Worm (Caenorhabditis elegans) whole organism, late embryonic: ENCODE data around the gene haf-8.

Experiments used
- T23F11.4 ChIP-seq: fragments of 200-800 bp; sonication (Bioruptor generic); optimal IDR thresholded peaks from 2 replicates; lab custom pipeline; 2018; ENCODE audit warnings: mild to moderate bottlenecking, missing genetic modification characterization, missing compliant biosample characterization
- ama-1 ChIP-seq: fragments of 150-350 bp; optimal IDR thresholded peaks from 2 replicates; lab custom pipeline; 2014
- ceh-31 ChIP-seq: sonication (generic microtip); optimal IDR thresholded peaks from 2 replicates; lab custom pipeline; 2016; ENCODE audit warnings: missing genetic modification characterization, missing compliant biosample characterization
- ceh-45 ChIP-seq: fragments of 200-800 bp; sonication (Bioruptor generic); IDR thresholded peaks from 2 replicates; pipeline ENCODE4 v1.3.6; 2022; ENCODE audit warnings: missing genetic modification reagents, missing genetic modification characterization, missing compliant biosample characterization
- dve-1 ChIP-seq: sonication (generic microtip); optimal IDR thresholded peaks from 2 replicates; lab custom pipeline; 2017; ENCODE audit warnings: antibody characterized with exemption, mild to moderate bottlenecking, missing genetic modification characterization, missing compliant biosample characterization
- ets-4 ChIP-seq: sonication (generic microtip); optimal IDR thresholded peaks from 2 replicates; lab custom pipeline; 2016; ENCODE audit warnings: missing genetic modification characterization, missing compliant biosample characterization
- fkh-10 ChIP-seq: fragments of 150-350 bp; optimal IDR thresholded peaks from 2 replicates; lab custom pipeline; 2014; ENCODE audit warnings: missing biosample characterization, missing genetic modification reagents, missing genetic modification characterization
- fkh-6 ChIP-seq: sonication (generic microtip); optimal IDR thresholded peaks from 2 replicates; lab custom pipeline; 2016; ENCODE audit warnings: missing genetic modification characterization, missing compliant biosample characterization
- pha-2 ChIP-seq: sonication (generic microtip); optimal IDR thresholded peaks from 2 replicates; lab custom pipeline; 2017; ENCODE audit warnings: mild to moderate bottlenecking, missing genetic modification characterization, missing compliant biosample characterization
- pha-4 ChIP-seq: fragments of 150-350 bp; optimal IDR thresholded peaks from 2 replicates; lab custom pipeline; 2018; ENCODE audit warnings: missing biosample characterization, missing genetic modification reagents, missing genetic modification characterization
- tbx-7 ChIP-seq: sonication (generic microtip); optimal IDR thresholded peaks from 2 replicates; lab custom pipeline; 2016; ENCODE audit warnings: missing genotype, missing genetic modification characterization, missing compliant biosample characterization

ce11 chrIV:14709286-14709685, 9.5 kb upstream of the haf-8 start, which contains the start of gene lgc-7:
- no peak for TF ChIP-seq ceh-31
- no peak for TF ChIP-seq pha-4 (tag; lab: Kevin White, UChicago)
- TF ChIP-seq ama-1 (lab: Kevin White, UChicago): no peak
- no peak for TF ChIP-seq ceh-45 (GFP tag; lab: Robert Waterston, UW)
- no peak for TF ChIP-seq T23F11.4 (GFP tag; lab: Kevin White, UChicago)
- TF ChIP-seq tbx-7 (tag; lab: Kevin White, UChicago): no peak
- TF ChIP-seq dve-1: no peak
- no peak for TF ChIP-seq ets-4 (tag; lab: Kevin White, UChicago)
- TF ChIP-seq fkh-10 (GFP tag; lab: Kevin White, UChicago): no peak
- TF ChIP-seq pha-2 (tag; lab: Kevin White, UChicago): no peak
- no peak for TF ChIP-seq fkh-6 (tag; lab: Kevin White, UChicago)
